Fruit fly (Drosophila melanogaster) whole organism: Measurements from ENCODE around the gene CG31546.

ENCODE experiments used
- CG8478 ChIP-seq: fragments of >200 bp; optimal IDR thresholded peaks from 2 replicates; lab custom pipeline; 2018; ENCODE audit warnings: inconsistent platforms
- pan ChIP-seq: fragments of >200 bp; optimal IDR thresholded peaks from 2 replicates; lab custom pipeline; 2017
- psq ChIP-seq: fragments of >200 bp; optimal IDR thresholded peaks from 2 replicates; lab custom pipeline; 2017

dm6 chr3R:5621714-5622405 is 13.6 kb downstream of the CG31546 start:
- no peak for TF ChIP-seq psq (lab: Kevin White, UChicago)
- no peak for TF ChIP-seq pan (lab: Kevin White, UChicago)
- TF ChIP-seq CG8478, result no peak
